Fruit fly (Drosophila melanogaster) whole organism, adult: ENCODE results near the gene Acer.

Experiments used
- CG12768 ChIP-seq: fragments of 200-800 bp; sonication (Bioruptor generic); optimal IDR thresholded peaks from 2 replicates; lab custom pipeline; 2017; ENCODE audit warnings: missing biosample characterization, missing genetic modification characterization, mild to moderate bottlenecking, moderate library complexity, missing genetic modification reagents
- CG14711 ChIP-seq: fragments of 200-800 bp; sonication (Bioruptor generic); optimal IDR thresholded peaks from 2 replicates; lab custom pipeline; 2018; ENCODE audit warnings: missing biosample characterization, mild to moderate bottlenecking, missing genetic modification characterization, moderate library complexity
- CG5204 ChIP-seq: fragments of 200-800 bp; sonication (Bioruptor generic); optimal IDR thresholded peaks from 2 replicates; lab custom pipeline; 2016; ENCODE audit warnings: missing biosample characterization, missing genetic modification characterization
- Crg-1 ChIP-seq: fragments of 200-800 bp; sonication (Bioruptor generic); optimal IDR thresholded peaks from 2 replicates; lab custom pipeline; 2016; ENCODE audit warnings: missing biosample characterization, missing genetic modification characterization
- Mnt ChIP-seq: fragments of 200-800 bp; sonication (Bioruptor generic); optimal IDR thresholded peaks from 2 replicates; lab custom pipeline; 2016; ENCODE audit warnings: missing biosample characterization, mild to moderate bottlenecking, missing genetic modification characterization
- cic ChIP-seq: fragments of 200-800 bp; sonication (Bioruptor generic); optimal IDR thresholded peaks from 2 replicates; lab custom pipeline; 2017; ENCODE audit warnings: missing biosample characterization, mild to moderate bottlenecking, missing genetic modification characterization, moderate library complexity
- cnc ChIP-seq, 2 experiments: fragments of >200 bp; optimal IDR thresholded peaks; 2 replicates each; lab custom pipeline; 2017
- kay ChIP-seq: fragments of 200-800 bp; sonication (Bioruptor generic); peaks from one replicate; lab custom pipeline; 2016; ENCODE audit warnings: missing biosample characterization, missing genetic modification characterization, borderline replicate concordance
- pad ChIP-seq: fragments of 200-800 bp; sonication (Bioruptor generic); optimal IDR thresholded peaks from 3 replicates; lab custom pipeline; 2017; ENCODE audit warnings: missing biosample characterization, missing genetic modification characterization, mild to moderate bottlenecking, moderate library complexity, missing genetic modification reagents
- tj ChIP-seq: fragments of 200-800 bp; sonication (Bioruptor generic); optimal IDR thresholded peaks from 3 replicates; lab custom pipeline; 2017; ENCODE audit warnings: missing biosample characterization, mild to moderate bottlenecking, missing genetic modification characterization, moderate library complexity

DNA sequence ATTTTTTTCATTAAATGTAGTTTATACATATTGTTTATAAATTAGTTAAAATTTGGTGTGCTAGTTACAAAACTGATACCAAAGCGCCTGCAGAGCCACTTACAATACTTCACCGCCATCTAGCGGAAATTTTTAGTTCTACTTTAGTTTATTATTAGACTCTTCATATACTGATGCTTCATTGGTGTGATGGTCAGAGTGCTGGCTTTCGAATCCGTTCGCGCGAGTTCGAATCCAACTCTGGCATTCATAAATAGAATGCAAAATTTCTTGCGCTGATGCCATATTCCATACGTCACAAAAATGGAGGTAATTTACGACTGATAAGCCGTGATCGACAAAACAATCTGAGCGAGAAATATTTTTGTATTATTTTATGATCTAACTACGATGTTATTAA lies 36.2 kb upstream of the Acer start:
- TF ChIP-seq cnc (optimal IDR thresholded peaks at IDR 0.05; lab: Kevin White, UChicago) (no peak), kay (GFP tag; lab: Kevin White, UChicago) (peak; percentile 72), tj (GFP tag; lab: Kevin White, UChicago) (no peak), CG14711 (tag; lab: Kevin White, UChicago) (no peak), Mnt (no peak), CG12768 (GFP tag; lab: Kevin White, UChicago) (no peak), cic (GFP tag; lab: Kevin White, UChicago) (peak; percentile 3), pad (GFP tag; lab: Kevin White, UChicago) (no peak), CG5204 (no peak), Crg-1 (GFP tag; lab: Kevin White, UChicago) (no peak)
